Worm (Caenorhabditis elegans): ENCODE results near the gene ZK370.4.

- TF ChIP-seq cog-1 (tag; optimal IDR thresholded peaks at IDR 0.05) (no peak), flt-1 (GFP tag; IDR thresholded peaks at IDR 0.05) (no peak), med-1 (GFP tag; optimal IDR thresholded peaks at IDR 0.05; ENCODE audit: insufficient read depth) (no peak), ztf-23 (GFP tag; IDR thresholded peaks at IDR 0.05) (no peak), klf-2 (GFP tag; conservative IDR thresholded peaks at IDR 0.05) (no peak)
Measured at ce11 chrIII:8733237-8733636, 2.0 kb upstream of the ZK370.4 start.
